Worm (Caenorhabditis elegans) whole organism, L4 larva: ENCODE measurements around the gene T12B5.15.

Experiments used
- F37D6.2 ChIP-seq: sonication (generic microtip); optimal IDR thresholded peaks from 2 replicates; lab custom pipeline; 2016; ENCODE audit warnings: mild to moderate bottlenecking, missing genetic modification characterization, missing compliant biosample characterization
- Y105C5A.15 ChIP-seq: fragments of 200-800 bp; sonication (Bioruptor generic); IDR thresholded peaks from 2 replicates; pipeline ENCODE4 v1.3.6; 2022; ENCODE audit warnings: missing genetic modification characterization, missing compliant biosample characterization
- Y5F2A.4 ChIP-seq: fragments of 200-800 bp; sonication (Bioruptor generic); optimal IDR thresholded peaks from 2 replicates; lab custom pipeline; 2018; ENCODE audit warnings: mild to moderate bottlenecking, missing genetic modification characterization, missing compliant biosample characterization
- ZK546.5 ChIP-seq, 2 experiments: sonication (generic microtip); optimal IDR thresholded peaks; 2 replicates each; lab custom pipeline; 2017; ENCODE audit warnings: missing biosample characterization in 2 of 2, missing genetic modification characterization in 2 of 2
- aly-2 ChIP-seq: sonication (generic microtip); optimal IDR thresholded peaks from 2 replicates; lab custom pipeline; 2018; ENCODE audit warnings: missing biosample characterization, missing genetic modification characterization
- attf-4 ChIP-seq: sonication (generic microtip); optimal IDR thresholded peaks from 3 replicates; lab custom pipeline; 2017; ENCODE audit warnings: missing biosample characterization, missing genetic modification characterization
- cey-2 ChIP-seq: sonication (generic microtip); optimal IDR thresholded peaks from 3 replicates; lab custom pipeline; 2017; ENCODE audit warnings: missing genetic modification characterization, mild to moderate bottlenecking, missing compliant biosample characterization, antibody characterized with exemption, borderline replicate concordance; ENCODE audit not compliant: insufficient read depth
- ctbp-1 ChIP-seq: fragments of 200-800 bp; sonication (Bioruptor generic); IDR thresholded peaks from 2 replicates; pipeline ENCODE4 v1.3.6; 2022; ENCODE audit warnings: missing genetic modification reagents, missing genetic modification characterization, missing compliant biosample characterization
- daf-12 ChIP-seq: fragments of 150-350 bp; optimal IDR thresholded peaks from 2 replicates; lab custom pipeline; 2014; ENCODE audit warnings: missing biosample characterization, missing genetic modification reagents, missing genetic modification characterization
- daf-19 ChIP-seq: fragments of 200-800 bp; sonication (Bioruptor generic); conservative IDR thresholded peaks from 2 replicates; pipeline ENCODE4 v1.3.6; 2022; ENCODE audit warnings: missing genetic modification characterization, missing compliant biosample characterization
- daf-8 ChIP-seq: fragments of 200-800 bp; sonication (Bioruptor generic); IDR thresholded peaks from 2 replicates; pipeline ENCODE4 v1.3.6; 2022; ENCODE audit warnings: missing genetic modification characterization, missing compliant biosample characterization
- dmd-6 ChIP-seq: fragments of 200-800 bp; sonication (Bioruptor generic); IDR thresholded peaks from 2 replicates; pipeline ENCODE4 v1.3.6; 2022; ENCODE audit warnings: missing genetic modification reagents, missing genetic modification characterization, missing compliant biosample characterization
- dmd-8 ChIP-seq: fragments of 200-800 bp; sonication (Bioruptor generic); IDR thresholded peaks from 2 replicates; pipeline ENCODE4 v1.3.6; 2022; ENCODE audit warnings: missing genetic modification characterization, missing compliant biosample characterization
- dpl-1 ChIP-seq: fragments of 150-350 bp; optimal IDR thresholded peaks from 2 replicates; lab custom pipeline; 2014; ENCODE audit warnings: missing biosample characterization, missing genetic modification reagents, missing genetic modification characterization
- duxl-1 ChIP-seq: sonication (generic microtip); optimal IDR thresholded peaks from 2 replicates; lab custom pipeline; 2016; ENCODE audit warnings: mild to moderate bottlenecking, missing genetic modification characterization, moderate library complexity, missing compliant biosample characterization; ENCODE audit not compliant: poor library complexity
- dve-1 ChIP-seq: sonication (generic microtip); optimal IDR thresholded peaks from 2 replicates; lab custom pipeline; 2017; ENCODE audit warnings: antibody characterized with exemption, mild to moderate bottlenecking, missing genetic modification characterization, missing compliant biosample characterization; ENCODE audit not compliant: insufficient read depth
- egl-27 ChIP-seq: sonication (generic microtip); optimal IDR thresholded peaks from 3 replicates; lab custom pipeline; 2017; ENCODE audit warnings: missing biosample characterization, missing genetic modification reagents, missing genetic modification characterization
- fos-1 ChIP-seq: fragments of 150-350 bp; optimal IDR thresholded peaks from 2 replicates; lab custom pipeline; 2014; ENCODE audit warnings: missing biosample characterization, missing genetic modification characterization
- hif-1 ChIP-seq, 2 experiments: sonication (generic microtip); optimal IDR thresholded peaks; 2 replicates each; lab custom pipeline; 2016 to 2017; ENCODE audit warnings: missing compliant biosample characterization in 2 of 2, missing genetic modification characterization in 2 of 2, missing genetic modification reagents in 2 of 2, missing genotype in 2 of 2, mild to moderate bottlenecking in 1 of 2
- hlh-11 ChIP-seq: fragments of 200-800 bp; sonication (Bioruptor generic); optimal IDR thresholded peaks from 2 replicates; lab custom pipeline; 2018; ENCODE audit warnings: mild to moderate bottlenecking, missing genetic modification characterization, missing compliant biosample characterization
- hlh-30 ChIP-seq: sonication (generic microtip); optimal IDR thresholded peaks from 2 replicates; lab custom pipeline; 2017; ENCODE audit warnings: antibody characterized with exemption, mild to moderate bottlenecking, missing genetic modification characterization, missing compliant biosample characterization; ENCODE audit not compliant: insufficient read depth
- hmg-1.1 ChIP-seq: fragments of 200-800 bp; sonication (Bioruptor generic); IDR thresholded peaks from 2 replicates; pipeline ENCODE4 v1.3.6; 2022; ENCODE audit warnings: missing genetic modification reagents, missing genetic modification characterization, missing compliant biosample characterization
- jun-1 ChIP-seq: fragments of 150-350 bp; optimal IDR thresholded peaks from 2 replicates; lab custom pipeline; 2014; ENCODE audit warnings: missing biosample characterization, missing genetic modification reagents, missing genetic modification characterization
- lim-7 ChIP-seq: fragments of 200-800 bp; sonication (Bioruptor generic); IDR thresholded peaks from 2 replicates; pipeline ENCODE4 v1.3.6; 2022; ENCODE audit warnings: missing genetic modification characterization, missing compliant biosample characterization
- lin-1 ChIP-seq: fragments of 200-800 bp; sonication (Bioruptor generic); IDR thresholded peaks from 2 replicates; pipeline ENCODE4 v1.3.6; 2022; ENCODE audit warnings: missing genetic modification reagents, missing genetic modification characterization, missing compliant biosample characterization
- lin-13 ChIP-seq: fragments of 150-350 bp; optimal IDR thresholded peaks from 2 replicates; lab custom pipeline; 2014; ENCODE audit warnings: missing biosample characterization, missing genetic modification reagents, missing genetic modification characterization
- lin-39 ChIP-seq: fragments of 150-350 bp; optimal IDR thresholded peaks from 2 replicates; lab custom pipeline; 2014; ENCODE audit warnings: missing biosample characterization, missing genetic modification reagents, missing genetic modification characterization
- mep-1 ChIP-seq: fragments of 150-350 bp; sonication (generic microtip); optimal IDR thresholded peaks from 3 replicates; lab custom pipeline; 2014; ENCODE audit warnings: missing biosample characterization, missing genetic modification characterization
- mes-2 ChIP-seq: sonication (generic microtip); optimal IDR thresholded peaks from 2 replicates; lab custom pipeline; 2016; ENCODE audit warnings: missing genotype, mild to moderate bottlenecking, missing genetic modification characterization, missing compliant biosample characterization; ENCODE audit not compliant: poor library complexity, severe bottlenecking
- mxl-2 ChIP-seq: fragments of 200-800 bp; sonication (Bioruptor generic); conservative IDR thresholded peaks from 2 replicates; pipeline ENCODE4 v1.3.6; 2022; ENCODE audit warnings: missing genetic modification reagents, missing genetic modification characterization, missing compliant biosample characterization
- nhr-10 ChIP-seq: fragments of 150-350 bp; optimal IDR thresholded peaks from 2 replicates; lab custom pipeline; 2014; ENCODE audit warnings: missing biosample characterization, missing genetic modification characterization
- nhr-102 ChIP-seq: sonication (generic microtip); optimal IDR thresholded peaks from 2 replicates; lab custom pipeline; 2016; ENCODE audit warnings: mild to moderate bottlenecking, missing genetic modification characterization, moderate library complexity, missing compliant biosample characterization
- nhr-111 ChIP-seq: fragments of 200-800 bp; sonication (Bioruptor generic); optimal IDR thresholded peaks from 2 replicates; lab custom pipeline; 2018; ENCODE audit warnings: mild to moderate bottlenecking, missing genetic modification characterization, missing compliant biosample characterization
- nhr-42 ChIP-seq: fragments of 200-800 bp; sonication (Bioruptor generic); IDR thresholded peaks from 2 replicates; pipeline ENCODE4 v1.3.6; 2022; ENCODE audit warnings: missing genetic modification characterization, missing compliant biosample characterization
- nhr-48 ChIP-seq: sonication (generic microtip); optimal IDR thresholded peaks from 2 replicates; lab custom pipeline; 2016; ENCODE audit warnings: mild to moderate bottlenecking, missing genetic modification characterization, missing compliant biosample characterization
- nhr-6 ChIP-seq: fragments of 150-350 bp; optimal IDR thresholded peaks from 2 replicates; lab custom pipeline; 2014; ENCODE audit warnings: missing biosample characterization, missing genetic modification characterization
- pqm-1 ChIP-seq: sonication (generic microtip); optimal IDR thresholded peaks from 2 replicates; lab custom pipeline; 2017; ENCODE audit warnings: missing biosample characterization, missing genetic modification characterization
- rbr-2 ChIP-seq: sonication (generic microtip); optimal IDR thresholded peaks from 2 replicates; lab custom pipeline; 2016; ENCODE audit warnings: missing genotype, missing genetic modification characterization, missing compliant biosample characterization
- saeg-2 ChIP-seq: fragments of 200-800 bp; sonication (Bioruptor generic); IDR thresholded peaks from 2 replicates; pipeline ENCODE4 v1.3.6; 2022; ENCODE audit warnings: missing genetic modification reagents, missing genetic modification characterization, missing compliant biosample characterization
- snpc-4 ChIP-seq: fragments of 150-350 bp; optimal IDR thresholded peaks from 2 replicates; lab custom pipeline; 2014; ENCODE audit warnings: missing biosample characterization, missing genetic modification characterization
- spr-3 ChIP-seq: fragments of 200-800 bp; sonication (Bioruptor generic); optimal IDR thresholded peaks from 2 replicates; lab custom pipeline; 2018; ENCODE audit warnings: mild to moderate bottlenecking, missing genetic modification characterization, missing compliant biosample characterization
- tag-97 ChIP-seq: fragments of 200-800 bp; sonication (Bioruptor generic); IDR thresholded peaks from 2 replicates; pipeline ENCODE4 v1.3.6; 2022; ENCODE audit warnings: missing genetic modification characterization, missing compliant biosample characterization
- unc-130 ChIP-seq: sonication (generic microtip); optimal IDR thresholded peaks from 2 replicates; lab custom pipeline; 2016; ENCODE audit warnings: missing genetic modification reagents, missing genetic modification characterization, missing compliant biosample characterization
- unc-39 ChIP-seq: sonication (generic microtip); optimal IDR thresholded peaks from 2 replicates; lab custom pipeline; 2017; ENCODE audit warnings: missing biosample characterization, missing genetic modification characterization
- unc-62 ChIP-seq, 3 experiments: fragments of 150-350 bp in 1 of 3; sonication (generic microtip); optimal IDR thresholded peaks in 2 of 3; peaks in 1 of 3; 1 replicate in 1 of 3; 2 replicates in 2 of 3; lab custom pipeline; 2014 to 2017; ENCODE audit warnings: missing biosample characterization in 3 of 3, missing genetic modification characterization in 3 of 3, missing genetic modification reagents in 3 of 3, missing genotype in 1 of 3
- vab-7 ChIP-seq: fragments of 200-800 bp; sonication (Bioruptor generic); IDR thresholded peaks from 2 replicates; pipeline ENCODE4 v1.3.6; 2022; ENCODE audit warnings: missing genetic modification reagents, missing genetic modification characterization, missing compliant biosample characterization
- zag-1 ChIP-seq: fragments of 150-350 bp; optimal IDR thresholded peaks from 2 replicates; lab custom pipeline; 2014; ENCODE audit warnings: missing biosample characterization, missing genetic modification characterization
- zfp-3 ChIP-seq: fragments of 200-800 bp; sonication (Bioruptor generic); conservative IDR thresholded peaks from 2 replicates; pipeline ENCODE4 v1.3.6; 2022; ENCODE audit warnings: missing genetic modification reagents, missing genetic modification characterization, missing compliant biosample characterization
- zip-11 ChIP-seq: fragments of 200-800 bp; sonication (Bioruptor generic); IDR thresholded peaks from 2 replicates; pipeline ENCODE4 v1.3.6; 2022; ENCODE audit warnings: missing genetic modification characterization, missing compliant biosample characterization
- zip-2 ChIP-seq: fragments of 150-350 bp; optimal IDR thresholded peaks from 2 replicates; lab custom pipeline; 2014; ENCODE audit warnings: missing biosample characterization, missing genetic modification characterization

T12B5.15 gene

DNA sequence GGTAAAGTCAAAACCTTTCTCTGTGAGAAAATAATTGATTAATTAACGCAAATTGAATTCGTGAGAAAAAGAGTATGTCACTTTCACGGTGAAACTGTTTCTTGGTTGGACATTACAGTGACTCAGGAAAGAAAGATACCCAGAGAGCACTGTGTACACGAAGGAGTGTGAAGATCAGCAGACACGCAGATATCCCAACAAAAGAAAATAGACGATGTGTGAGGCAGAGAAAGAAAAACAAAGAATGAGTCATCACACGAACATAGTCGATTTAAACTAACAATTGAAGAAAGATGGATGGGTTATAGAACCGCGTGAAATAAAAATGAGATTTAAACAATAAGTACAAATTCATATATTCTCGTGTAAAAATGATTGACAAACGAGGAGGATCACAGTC lies 46.5 kb downstream of the T12B5.15 start (continued):
- TF ChIP-seq hlh-30 (tag; lab: Kevin White, UChicago) (peak; percentile 46), F37D6.2 (tag; lab: Kevin White, UChicago) (no peak), mes-2 (tag; lab: Kevin White, UChicago) (peak; percentile 9), duxl-1 (tag; lab: Kevin White, UChicago) (no peak), spr-3 (GFP tag; lab: Kevin White, UChicago) (no peak), pqm-1 (no peak), nhr-102 (tag; lab: Kevin White, UChicago) (no peak), jun-1 (tag; lab: Kevin White, UChicago) (peak; percentile 43), rbr-2 (tag; lab: Kevin White, UChicago) (no peak), dve-1 (tag; lab: Kevin White, UChicago) (peak; percentile 39), dmd-6 (no peak), nhr-48 (no peak), cey-2 (tag; lab: Kevin White, UChicago) (no peak), snpc-4 (tag; lab: Kevin White, UChicago) (no peak), unc-130 (no peak), attf-4 (tag; lab: Kevin White, UChicago) (no peak), daf-19 (GFP tag; lab: Robert Waterston, UW) (no peak), lim-7 (no peak), mep-1 (tag; lab: Kevin White, UChicago) (peak; percentile 22), unc-39 (tag; lab: Kevin White, UChicago) (no peak), Y5F2A.4 (no peak), hif-1 (tag; optimal IDR thresholded peaks at IDR 0.05; lab: Kevin White, UChicago) (no peak), hlh-11 (tag; lab: Kevin White, UChicago) (no peak), nhr-10 (tag; lab: Kevin White, UChicago) (no peak), ctbp-1 (no peak), zfp-3 (no peak), mxl-2 (GFP tag; lab: Robert Waterston, UW) (no peak), saeg-2 (GFP tag; lab: Robert Waterston, UW) (no peak), tag-97 (no peak), dpl-1 (GFP tag; lab: Kevin White, UChicago) (no peak), zip-2 (no peak), lin-1 (GFP tag; lab: Robert Waterston, UW) (no peak), dmd-8 (GFP tag; lab: Robert Waterston, UW) (no peak), daf-8 (no peak), aly-2 (no peak), nhr-6 (peak; percentile 62), egl-27 (tag; lab: Kevin White, UChicago) (no peak), vab-7 (GFP tag; lab: Robert Waterston, UW) (no peak), lin-13 (GFP tag; lab: Kevin White, UChicago) (no peak), ZK546.5 (tag; optimal IDR thresholded peaks at IDR 0.05; lab: Kevin White, UChicago) (no peak), unc-62 (GFP tag; optimal IDR thresholded peaks at IDR 0.05 in 1 of 2; lab: Kevin White, UChicago) (peak in 1 of 2 experiments; percentile 95), unc-62 (tag; optimal IDR thresholded peaks at IDR 0.05; lab: Kevin White, UChicago) (no peak), Y105C5A.15 (GFP tag; lab: Robert Waterston, UW) (no peak), nhr-111 (GFP tag; lab: Kevin White, UChicago) (no peak), fos-1 (tag; lab: Kevin White, UChicago) (no peak), zip-11 (GFP tag; lab: Robert Waterston, UW) (no peak), nhr-42 (GFP tag; lab: Robert Waterston, UW) (no peak), daf-12 (tag; lab: Kevin White, UChicago) (no peak), hmg-1.1 (no peak), zag-1 (no peak), lin-39 (tag; lab: Kevin White, UChicago) (no peak)
